Worm (Caenorhabditis elegans): ENCODE data around the gene mett-10.

DNA sequence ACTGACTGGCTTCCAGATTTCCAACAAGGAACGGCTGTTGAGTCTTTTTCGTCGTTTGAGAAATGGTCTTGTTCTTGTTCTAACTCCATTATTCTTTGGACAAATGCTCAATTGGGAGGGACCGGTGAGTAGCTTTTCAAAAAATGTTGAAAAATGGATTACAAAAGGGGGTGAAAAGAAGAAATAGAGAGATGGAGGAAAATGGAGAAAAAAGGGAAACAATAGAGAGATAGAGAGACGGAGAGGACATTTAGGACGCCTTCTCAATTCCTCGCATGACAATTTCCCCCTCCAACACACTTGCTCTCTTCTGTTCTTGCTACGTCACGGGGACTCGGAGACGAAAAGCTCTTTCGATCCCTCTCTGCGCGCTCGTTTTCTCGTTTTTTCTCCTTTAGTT is 38.2 kb downstream of the mett-10 start:
- TF ChIP-seq nhr-12 (tag; optimal IDR thresholded peaks at IDR 0.05) (no peak), ZK546.5 (tag; optimal IDR thresholded peaks at IDR 0.05) (no peak), ztf-11 (tag; optimal IDR thresholded peaks at IDR 0.05) (no peak), ceh-82 (tag; optimal IDR thresholded peaks at IDR 0.05) (peak; percentile 42), unc-62 (GFP tag; optimal IDR thresholded peaks at IDR 0.05) (no peak), snpc-4 (tag; optimal IDR thresholded peaks at IDR 0.05) (no peak), lsy-12 (tag; optimal IDR thresholded peaks at IDR 0.05) (no peak), elt-2 (tag; optimal IDR thresholded peaks at IDR 0.05) (no peak), ama-1 (optimal IDR thresholded peaks at IDR 0.05) (no peak), nhr-76 (tag; optimal IDR thresholded peaks at IDR 0.05) (no peak), nhr-11 (tag; optimal IDR thresholded peaks at IDR 0.05) (no peak), skn-1 (tag; optimal IDR thresholded peaks at IDR 0.05) (no peak)

All from whole organism, L3 larva.